Worm (Caenorhabditis elegans): Measurements from ENCODE around the gene C03B1.4.

ce11 chrX:6364196-6364595 is at the start of gene C03B1.4:
- TF ChIP-seq fkh-10 (GFP tag; optimal IDR thresholded peaks at IDR 0.05) (no peak), skn-1 (tag; optimal IDR thresholded peaks at IDR 0.05) (no peak), R02D3.7 (tag; optimal IDR thresholded peaks at IDR 0.05) (no peak), fos-1 (tag; optimal IDR thresholded peaks at IDR 0.05) (no peak), jun-1 (tag; optimal IDR thresholded peaks at IDR 0.05) (no peak), nhr-25 (tag; optimal IDR thresholded peaks at IDR 0.05) (no peak), nhr-76 (tag; optimal IDR thresholded peaks at IDR 0.05) (no peak), unc-62 (GFP tag; optimal IDR thresholded peaks at IDR 0.05) (no peak), ceh-9 (tag; optimal IDR thresholded peaks at IDR 0.05) (no peak), ceh-28 (tag; optimal IDR thresholded peaks at IDR 0.05) (no peak), ama-1 (optimal IDR thresholded peaks at IDR 0.05) (no peak)
